Worm (Caenorhabditis elegans): Measurements from ENCODE around the gene T23B12.5.

T23B12.5 gene

DNA sequence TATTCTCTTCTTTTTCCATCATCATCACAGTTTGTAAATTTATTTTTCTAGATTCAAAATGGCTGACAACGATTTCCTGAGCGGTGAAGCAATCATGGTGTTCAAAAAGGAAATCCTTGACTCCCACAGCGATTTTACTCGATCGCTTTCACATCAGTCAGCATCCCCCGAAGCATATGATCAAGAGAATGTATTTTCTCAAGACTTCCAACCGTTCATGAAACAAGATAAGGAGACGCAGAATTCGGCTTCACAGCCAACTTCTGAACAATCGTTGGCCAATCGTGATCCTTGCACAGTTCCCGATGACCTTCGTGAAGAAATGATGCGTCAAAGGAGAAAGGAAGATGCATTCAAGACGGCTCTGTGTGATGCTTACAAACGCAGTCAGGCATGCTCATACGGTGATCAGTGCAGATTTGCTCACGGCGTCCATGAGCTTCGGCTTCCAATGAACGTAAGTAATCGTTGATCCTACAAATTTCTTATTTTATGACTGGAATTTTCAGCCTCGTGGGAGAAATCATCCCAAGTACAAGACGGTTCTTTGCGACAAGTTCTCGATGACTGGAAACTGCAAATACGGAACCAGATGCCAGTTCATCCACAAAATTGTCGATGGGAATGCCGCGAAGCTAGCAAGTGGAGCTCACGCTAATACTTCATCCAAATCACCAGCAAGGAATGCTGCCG lies 33.6 kb downstream of the T23B12.5 start, which contains the start of gene pos-1:
Gene pos-1, plus strand, starts transcription at position 51 of the 693 bp plus-strand sequence.
- TF ChIP-seq lin-39 (tag; optimal IDR thresholded peaks at IDR 0.05) (no peak), nhr-12 (tag; optimal IDR thresholded peaks at IDR 0.05) (no peak), ama-1 (optimal IDR thresholded peaks at IDR 0.05) (no peak), fkh-2 (tag; optimal IDR thresholded peaks at IDR 0.05) (no peak), aly-2 (tag; optimal IDR thresholded peaks at IDR 0.05) (no peak), elt-1 (tag; optimal IDR thresholded peaks at IDR 0.05) (no peak), elt-3 (tag; optimal IDR thresholded peaks at IDR 0.05) (no peak), nhr-77 (tag; optimal IDR thresholded peaks at IDR 0.05) (no peak), unc-62 (GFP tag; optimal IDR thresholded peaks at IDR 0.05) (no peak), snpc-4 (tag; optimal IDR thresholded peaks at IDR 0.05) (no peak), egl-5 (tag; optimal IDR thresholded peaks at IDR 0.05) (no peak), ztf-11 (tag; optimal IDR thresholded peaks at IDR 0.05) (no peak), mml-1 (tag; optimal IDR thresholded peaks at IDR 0.05) (no peak), lin-15B (tag; optimal IDR thresholded peaks at IDR 0.05) (no peak), skn-1 (tag; optimal IDR thresholded peaks at IDR 0.05) (no peak), jun-1 (tag; optimal IDR thresholded peaks at IDR 0.05) (no peak), ceh-28 (tag; optimal IDR thresholded peaks at IDR 0.05) (no peak), fos-1 (tag; optimal IDR thresholded peaks at IDR 0.05) (no peak), tbx-2 (tag; optimal IDR thresholded peaks at IDR 0.05) (no peak)

DNA sequence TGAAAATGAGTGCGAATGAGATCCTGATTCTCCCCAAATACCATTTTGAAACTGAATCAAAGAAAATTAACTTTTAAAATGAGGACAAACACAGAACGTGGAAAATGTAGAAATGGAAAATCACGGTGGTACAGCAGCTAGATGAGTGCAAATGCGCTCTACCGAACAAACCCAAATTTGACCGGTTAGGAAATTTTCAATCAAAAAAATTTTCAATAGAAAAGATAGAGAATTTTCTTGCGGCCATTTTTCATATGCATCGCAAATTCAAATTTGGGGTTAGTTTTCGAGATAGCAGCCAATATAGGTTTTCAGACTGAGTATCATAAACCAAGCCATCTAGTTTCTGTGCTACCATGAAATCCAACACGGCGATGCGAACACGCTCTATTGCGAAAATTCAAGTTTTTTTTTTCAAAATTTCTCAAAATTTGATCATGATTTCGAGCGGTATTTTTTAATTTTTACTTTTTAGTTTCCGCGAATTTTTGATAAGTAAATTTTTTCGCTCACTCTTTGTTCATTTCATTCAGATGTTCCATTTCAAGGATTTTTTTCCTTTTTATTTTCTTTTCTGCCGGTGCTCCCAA lies 34.3 kb downstream of the T23B12.5 start, which contains the start of gene vha-18:
Gene vha-18, minus strand, starts transcription at position 51 of the 590 bp plus-strand sequence.
- no peak for TF ChIP-seq nhr-25 (tag; optimal IDR thresholded peaks at IDR 0.05)
- no peak for TF ChIP-seq nhr-43 (tag; optimal IDR thresholded peaks at IDR 0.05; ENCODE audit: poor library complexity, severe bottlenecking)
- TF ChIP-seq egl-5 (tag; optimal IDR thresholded peaks at IDR 0.05): no peak
- TF ChIP-seq fos-1 (tag; optimal IDR thresholded peaks at IDR 0.05): no peak
- TF ChIP-seq nhr-77 (tag; optimal IDR thresholded peaks at IDR 0.05): no peak
- TF ChIP-seq ztf-4 (tag; optimal IDR thresholded peaks at IDR 0.05): no peak
- no peak for TF ChIP-seq lsy-12 (tag; optimal IDR thresholded peaks at IDR 0.05)
- TF ChIP-seq elt-2 (tag; optimal IDR thresholded peaks at IDR 0.05): no peak
- no peak for TF ChIP-seq nhr-23 (tag; optimal IDR thresholded peaks at IDR 0.05)
- no peak for TF ChIP-seq unc-39 (tag; optimal IDR thresholded peaks at IDR 0.05)
- TF ChIP-seq nhr-11 (tag; optimal IDR thresholded peaks at IDR 0.05): no peak
- no peak for TF ChIP-seq lin-39 (tag; optimal IDR thresholded peaks at IDR 0.05)
- TF ChIP-seq ceh-82 (tag; optimal IDR thresholded peaks at IDR 0.05): no peak
- TF ChIP-seq pha-4 (tag; optimal IDR thresholded peaks at IDR 0.05): no peak
- TF ChIP-seq lin-15B (tag; optimal IDR thresholded peaks at IDR 0.05): no peak

DNA sequence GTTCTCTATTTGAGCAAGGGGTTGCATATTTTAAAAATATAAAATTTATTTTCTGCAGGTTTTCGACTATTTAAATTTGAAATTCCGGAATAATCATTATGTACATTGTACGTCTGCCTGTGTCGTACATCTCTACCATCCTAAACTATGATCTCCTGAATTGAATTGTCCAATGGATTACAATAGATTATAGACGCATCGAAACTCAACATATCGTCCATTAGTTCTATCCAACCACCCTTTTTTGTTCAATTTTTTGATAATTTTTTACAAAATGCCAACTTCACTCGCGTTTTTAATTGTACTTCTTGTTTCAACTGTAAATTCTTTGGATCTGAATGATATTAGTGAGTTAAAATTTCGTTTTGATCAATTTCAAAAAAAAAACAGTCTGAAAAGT lies 37.4 kb downstream of the T23B12.5 start, which contains the start of gene F52E1.2:
Gene F52E1.2, plus strand, starts transcription at position 190 of the 400 bp plus-strand sequence.
- no peak for TF ChIP-seq lin-39 (tag; optimal IDR thresholded peaks at IDR 0.05)
- no peak for TF ChIP-seq nhr-43 (tag; optimal IDR thresholded peaks at IDR 0.05; ENCODE audit: poor library complexity, severe bottlenecking)

DNA sequence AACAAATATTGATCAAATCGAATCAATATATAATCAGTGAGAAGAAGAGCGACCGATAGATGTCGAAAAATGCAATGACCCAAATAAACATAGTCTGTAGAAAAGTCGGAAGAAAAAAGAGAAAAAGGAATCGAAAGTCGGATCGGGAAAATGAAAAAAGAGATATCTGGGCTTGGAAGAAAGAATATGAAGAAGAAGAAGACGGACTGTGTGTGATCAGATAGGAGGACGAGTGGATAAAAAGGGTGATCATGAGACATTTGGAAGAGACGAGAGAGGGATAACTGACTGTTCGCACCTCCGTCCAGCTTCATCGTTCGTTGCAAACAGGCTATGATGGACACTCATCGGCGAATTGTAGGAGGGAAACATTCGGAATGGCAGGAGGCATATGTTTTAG lies 38.2 kb downstream of the T23B12.5 start:
- no peak for TF ChIP-seq nfya-1 (tag; optimal IDR thresholded peaks at IDR 0.05; ENCODE audit: insufficient read depth)
- TF ChIP-seq ztf-4 (tag; optimal IDR thresholded peaks at IDR 0.05): no peak
- no peak for TF ChIP-seq unc-39 (tag; optimal IDR thresholded peaks at IDR 0.05)
- no peak for TF ChIP-seq hmg-11 (tag; optimal IDR thresholded peaks at IDR 0.05)
- TF ChIP-seq unc-62 (GFP tag; optimal IDR thresholded peaks at IDR 0.05): no peak
- TF ChIP-seq nhr-76 (tag; optimal IDR thresholded peaks at IDR 0.05): no peak
- no peak for TF ChIP-seq lin-39 (tag; optimal IDR thresholded peaks at IDR 0.05)
- TF ChIP-seq nhr-28 (tag; optimal IDR thresholded peaks at IDR 0.05): no peak
- TF ChIP-seq nhr-23 (tag; optimal IDR thresholded peaks at IDR 0.05): peak; percentile 78
- no peak for TF ChIP-seq nhr-67 (tag; optimal IDR thresholded peaks at IDR 0.05)
- peak; percentile 41 for TF ChIP-seq nhr-25 (tag; optimal IDR thresholded peaks at IDR 0.05)
- TF ChIP-seq nhr-43 (tag; optimal IDR thresholded peaks at IDR 0.05; ENCODE audit: poor library complexity, severe bottlenecking): no peak
- no peak for TF ChIP-seq daf-12 (tag; optimal IDR thresholded peaks at IDR 0.05)
- TF ChIP-seq ceh-16 (tag; optimal IDR thresholded peaks at IDR 0.05): no peak
- no peak for TF ChIP-seq mml-1 (tag; optimal IDR thresholded peaks at IDR 0.05)
- no peak for TF ChIP-seq fos-1 (tag; optimal IDR thresholded peaks at IDR 0.05)
- peak; percentile 46 for TF ChIP-seq ceh-28 (tag; optimal IDR thresholded peaks at IDR 0.05)
- no peak for TF ChIP-seq elt-3 (tag; optimal IDR thresholded peaks at IDR 0.05)
- no peak for TF ChIP-seq ZK546.5 (tag; optimal IDR thresholded peaks at IDR 0.05)
- no peak for TF ChIP-seq aly-2 (tag; optimal IDR thresholded peaks at IDR 0.05)
